Fruit fly (Drosophila melanogaster): Measurements from ENCODE around the gene CG42578.

dm6 chrX:20488701-20489122, 42.5 kb downstream of the CG42578 start:
- TF ChIP-seq insv (optimal IDR thresholded peaks at IDR 0.05) (no peak), Sin3A (optimal IDR thresholded peaks at IDR 0.05) (no peak), psq (optimal IDR thresholded peaks at IDR 0.05) (no peak), ttk (optimal IDR thresholded peaks at IDR 0.05) (no peak)

Measured in Kc167 (cell line).